Worm (Caenorhabditis elegans): Measurements from ENCODE around the gene let-70.
A peak's percentile ranks its signal among the peaks of the same experiment; 100 is the strongest.

DNA sequence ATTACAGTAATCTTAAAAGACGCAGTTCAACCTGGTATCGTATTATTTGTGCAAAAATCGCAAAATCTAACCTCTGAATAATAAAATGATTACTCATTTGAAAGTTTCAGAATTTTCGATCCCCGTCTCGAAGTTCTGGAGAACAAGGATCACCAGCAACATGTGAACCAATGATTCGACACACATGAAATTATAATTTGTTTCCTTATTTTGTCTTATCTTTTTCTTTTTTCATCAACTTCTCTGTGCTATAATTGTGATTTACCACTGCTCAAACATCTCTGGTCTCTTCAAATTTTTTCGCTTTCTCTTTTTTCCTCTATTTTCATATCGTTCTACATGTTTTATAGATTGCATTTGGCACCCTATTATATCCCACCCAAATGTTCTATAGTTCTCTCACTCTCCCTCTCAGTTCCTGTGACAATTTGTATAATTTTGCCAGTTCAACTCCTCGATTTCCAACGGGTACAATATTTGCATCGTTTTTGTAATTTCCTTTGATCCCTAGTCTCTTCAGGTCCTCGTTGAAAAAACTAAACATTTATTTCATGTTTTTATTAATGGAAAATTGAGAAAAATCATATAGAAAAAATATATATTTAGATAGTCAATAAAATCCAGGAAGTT, 19.0 kb downstream of the let-70 start:
- TF ChIP-seq pbrm-1 (GFP tag; IDR thresholded peaks at IDR 0.05) (no peak), akir-1 (GFP tag; optimal IDR thresholded peaks at IDR 0.05) (no peak), F49E8.2 (tag; optimal IDR thresholded peaks at IDR 0.05; ENCODE audit: insufficient read depth) (no peak), somi-1 (GFP tag; optimal IDR thresholded peaks at IDR 0.05) (no peak), nfya-1 (tag; optimal IDR thresholded peaks at IDR 0.05; ENCODE audit: borderline replicate concordance, insufficient read depth) (no peak), him-1 (tag; optimal IDR thresholded peaks at IDR 0.05) (no peak), snpc-4 (GFP tag; optimal IDR thresholded peaks at IDR 0.05) (no peak), snpc-4 (tag; optimal IDR thresholded peaks at IDR 0.05) (no peak), madf-3 (GFP tag; IDR thresholded peaks at IDR 0.05) (0 out of 2 replicates have a peak, but pooled peaks have one; percentile 3), snpc-1.3 (tag; optimal IDR thresholded peaks at IDR 0.05; ENCODE audit: insufficient read depth) (no peak), madf-6 (GFP tag; IDR thresholded peaks at IDR 0.05) (no peak), bed-1 (GFP tag; IDR thresholded peaks at IDR 0.05) (no peak)

All from whole organism, young adult.